Fruit fly (Drosophila melanogaster): ENCODE results near the gene CG8188.

Gene CG8188

DNA sequence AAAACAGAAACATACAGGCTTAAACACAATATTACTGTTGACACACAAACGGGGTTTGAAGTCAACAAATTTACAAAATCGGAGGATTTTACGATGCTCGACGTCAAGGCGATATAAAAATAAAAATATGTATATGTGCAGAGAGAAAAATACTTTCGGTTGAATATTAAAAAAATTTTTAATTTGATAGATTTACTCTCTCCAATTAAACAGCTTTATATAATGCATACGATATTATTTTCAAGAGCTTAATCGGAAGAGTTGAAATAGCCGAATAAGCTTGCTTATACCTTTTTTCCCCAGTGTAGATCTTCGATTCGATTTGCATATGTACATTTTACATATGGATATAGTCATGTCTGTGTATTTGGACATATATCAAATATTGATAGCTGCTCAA lies 6.2 kb downstream of the CG8188 start (continued):
- TF ChIP-seq lmd (GFP tag; IDR thresholded peaks at IDR 0.05) (peak; percentile 55; the same call in 1 of the 2 replicates), bowl (GFP tag; IDR thresholded peaks at IDR 0.05) (peak; percentile 41; the same call in 1 of the 2 replicates), tap (tag; optimal IDR thresholded peaks at IDR 0.05) (no peak), CoRest (tag; optimal IDR thresholded peaks at IDR 0.05) (peak; percentile 77), CG11695 (GFP tag; IDR thresholded peaks at IDR 0.05) (peak; percentile 74; the same call in 2 of the 3 replicates), cad (GFP tag; optimal IDR thresholded peaks at IDR 0.05) (no peak), slou (GFP tag; optimal IDR thresholded peaks at IDR 0.05) (no peak), Sin3A (optimal IDR thresholded peaks at IDR 0.05) (no peak), dimm (GFP tag; IDR thresholded peaks at IDR 0.05) (no peak), Bteb2 (GFP tag; optimal IDR thresholded peaks at IDR 0.05) (peak; percentile 11), Optix (GFP tag; IDR thresholded peaks at IDR 0.05) (no peak), HmgD (GFP tag; optimal IDR thresholded peaks at IDR 0.05) (no peak), mld (GFP tag; IDR thresholded peaks at IDR 0.05; ENCODE audit: partially characterized antibody) (no peak), dan (GFP tag; IDR thresholded peaks at IDR 0.05) (no peak), Awh (GFP tag; IDR thresholded peaks at IDR 0.05) (no peak), TFAM (GFP tag; optimal IDR thresholded peaks at IDR 0.05) (no peak), gce (GFP tag; IDR thresholded peaks at IDR 0.05) (no peak), Dek (tag; optimal IDR thresholded peaks at IDR 0.05) (peak; percentile 70), jigr1 (GFP tag; IDR thresholded peaks at IDR 0.05) (no peak), eyg (GFP tag; optimal IDR thresholded peaks at IDR 0.05) (peak; percentile 26), Xbp1 (GFP tag; optimal IDR thresholded peaks at IDR 0.05) (peak; percentile 23), nom (GFP tag; optimal IDR thresholded peaks at IDR 0.05) (no peak), Hmr (GFP tag; optimal IDR thresholded peaks at IDR 0.05) (peak; percentile 66), slbo (GFP tag; IDR thresholded peaks at IDR 0.05) (peak; percentile 85), CG12071 (GFP tag; optimal IDR thresholded peaks at IDR 0.05) (no peak), nerfin-2 (GFP tag; IDR thresholded peaks at IDR 0.05; ENCODE audit: partially characterized antibody) (no peak), p53 (GFP tag; optimal IDR thresholded peaks at IDR 0.05) (no peak), az2 (GFP tag; optimal IDR thresholded peaks at IDR 0.05) (no peak), CG9932 (GFP tag; IDR thresholded peaks at IDR 0.05) (peak; percentile 84), NFAT (GFP tag; IDR thresholded peaks at IDR 0.05) (peak; percentile 73), amos (GFP tag; IDR thresholded peaks at IDR 0.05; ENCODE audit: partially characterized antibody) (no peak), chm (GFP tag; IDR thresholded peaks at IDR 0.05) (no peak; the same call in 1 of the 2 replicates), ham (GFP tag; IDR thresholded peaks at IDR 0.05) (no peak), HHEX (GFP tag; optimal IDR thresholded peaks at IDR 0.05) (no peak), tll (GFP tag; optimal IDR thresholded peaks at IDR 0.05) (no peak), h (optimal IDR thresholded peaks at IDR 0.05) (no peak), CG10565 (GFP tag; optimal IDR thresholded peaks at IDR 0.05) (no peak), CG2712 (tag; optimal IDR thresholded peaks at IDR 0.05) (peak; percentile 54), CG17186 (GFP tag; optimal IDR thresholded peaks at IDR 0.05) (no peak), CG13775 (GFP tag; optimal IDR thresholded peaks at IDR 0.05) (peak; percentile 7), Fer3 (tag; optimal IDR thresholded peaks at IDR 0.05) (peak; percentile 68), Stat92E (GFP tag; optimal IDR thresholded peaks at IDR 0.05) (no peak), HLH4C (GFP tag; IDR thresholded peaks at IDR 0.05; ENCODE audit: partially characterized antibody) (no peak), CG1529 (GFP tag; optimal IDR thresholded peaks at IDR 0.05) (no peak), CG15601 (tag; optimal IDR thresholded peaks at IDR 0.05) (no peak), sob (GFP tag; IDR thresholded peaks at IDR 0.05) (peak; percentile 76), sens-2 (GFP tag; IDR thresholded peaks at IDR 0.05) (no peak), Antp (GFP tag; optimal IDR thresholded peaks at IDR 0.05) (peak; percentile 1), ATbp (GFP tag; optimal IDR thresholded peaks at IDR 0.05) (no peak), vnd (GFP tag; IDR thresholded peaks at IDR 0.05; ENCODE audit: partially characterized antibody) (no peak), Blimp-1 (GFP tag; optimal IDR thresholded peaks at IDR 0.05) (peak; percentile 16), Dad (GFP tag; optimal IDR thresholded peaks at IDR 0.05) (no peak)
